Fruit fly (Drosophila melanogaster): Measurements from ENCODE around the gene v.

- TF ChIP-seq CG1621 (tag; optimal IDR thresholded peaks at IDR 0.05), result no peak
- no peak for TF ChIP-seq CG10631 (GFP tag; optimal IDR thresholded peaks at IDR 0.05)
- TF ChIP-seq topi (GFP tag; optimal IDR thresholded peaks at IDR 0.05), result no peak
- no peak for TF ChIP-seq CG6276 (GFP tag; optimal IDR thresholded peaks at IDR 0.05)
- TF ChIP-seq Lpt (GFP tag; optimal IDR thresholded peaks at IDR 0.05), result no peak
- no peak for TF ChIP-seq CG6792 (GFP tag; optimal IDR thresholded peaks at IDR 0.05)
- TF ChIP-seq Sox102F (GFP tag; optimal IDR thresholded peaks at IDR 0.05), result no peak
- no peak for TF ChIP-seq ss (GFP tag; optimal IDR thresholded peaks at IDR 0.05)
- no peak for TF ChIP-seq CG8632 (GFP tag; optimal IDR thresholded peaks at IDR 0.05)
- no peak for TF ChIP-seq Sox15 (GFP tag; optimal IDR thresholded peaks at IDR 0.05)
- TF ChIP-seq CG3919 (GFP tag; optimal IDR thresholded peaks at IDR 0.05), result no peak
- TF ChIP-seq CG32006 (GFP tag; optimal IDR thresholded peaks at IDR 0.05), result no peak
These were observed 1.6 kb upstream of the v start for dm6 chrX:10922178-10922577.
